Worm (Caenorhabditis elegans) whole organism, late embryonic: ENCODE data around the gene Y71H2B.4.
A peak's percentile ranks its signal among the peaks of the same experiment; 100 is the strongest.

Experiments used
- C38D4.7 ChIP-seq: fragments of 200-800 bp; sonication (Bioruptor generic); optimal IDR thresholded peaks from 2 replicates; lab custom pipeline; 2018; ENCODE audit warnings: mild to moderate bottlenecking, missing genetic modification characterization, moderate library complexity, missing compliant biosample characterization
- K02D7.2 ChIP-seq: sonication (generic microtip); optimal IDR thresholded peaks from 2 replicates; lab custom pipeline; 2017; ENCODE audit warnings: mild to moderate bottlenecking, missing genetic modification characterization, missing compliant biosample characterization
- K09A11.1 ChIP-seq: sonication (generic microtip); optimal IDR thresholded peaks from 2 replicates; lab custom pipeline; 2017; ENCODE audit warnings: antibody characterized with exemption, mild to moderate bottlenecking, missing genetic modification characterization, missing compliant biosample characterization; ENCODE audit not compliant: insufficient read depth
- Y22D7AL.16 ChIP-seq: sonication (generic microtip); optimal IDR thresholded peaks from 2 replicates; lab custom pipeline; 2016; ENCODE audit warnings: missing genetic modification characterization, missing compliant biosample characterization
- ahr-1 ChIP-seq: sonication (generic microtip); optimal IDR thresholded peaks from 2 replicates; lab custom pipeline; 2016; ENCODE audit warnings: missing genetic modification characterization, missing compliant biosample characterization
- ama-1 ChIP-seq: fragments of 150-350 bp; optimal IDR thresholded peaks from 2 replicates; lab custom pipeline; 2014
- ceh-22 ChIP-seq: sonication (generic microtip); optimal IDR thresholded peaks from 2 replicates; lab custom pipeline; 2017; ENCODE audit warnings: missing biosample characterization, missing genetic modification characterization
- ceh-24 ChIP-seq: sonication (generic microtip); optimal IDR thresholded peaks from 2 replicates; lab custom pipeline; 2016; ENCODE audit warnings: mild to moderate bottlenecking, missing genetic modification characterization, missing compliant biosample characterization
- ceh-30 ChIP-seq: fragments of 150-350 bp; optimal IDR thresholded peaks from 2 replicates; lab custom pipeline; 2014; ENCODE audit warnings: missing biosample characterization, missing genetic modification characterization
- ceh-31 ChIP-seq: sonication (generic microtip); optimal IDR thresholded peaks from 2 replicates; lab custom pipeline; 2016; ENCODE audit warnings: missing genetic modification characterization, missing compliant biosample characterization
- ceh-34 ChIP-seq: sonication (generic microtip); optimal IDR thresholded peaks from 2 replicates; lab custom pipeline; 2016; ENCODE audit warnings: mild to moderate bottlenecking, missing genetic modification characterization, missing compliant biosample characterization
- ceh-9 ChIP-seq: sonication (generic microtip); optimal IDR thresholded peaks from 2 replicates; lab custom pipeline; 2016; ENCODE audit warnings: mild to moderate bottlenecking, missing genetic modification characterization, inconsistent platforms, missing compliant biosample characterization
- che-1 ChIP-seq: sonication (generic microtip); optimal IDR thresholded peaks from 2 replicates; lab custom pipeline; 2016; ENCODE audit warnings: mild to moderate bottlenecking, missing genetic modification characterization, missing compliant biosample characterization
- dve-1 ChIP-seq: sonication (generic microtip); optimal IDR thresholded peaks from 2 replicates; lab custom pipeline; 2017; ENCODE audit warnings: antibody characterized with exemption, mild to moderate bottlenecking, missing genetic modification characterization, missing compliant biosample characterization
- elt-2 ChIP-seq: sonication (generic microtip); optimal IDR thresholded peaks from 2 replicates; lab custom pipeline; 2016; ENCODE audit warnings: missing genetic modification reagents, missing genetic modification characterization, missing compliant biosample characterization
- elt-4 ChIP-seq: sonication (generic microtip); optimal IDR thresholded peaks from 2 replicates; lab custom pipeline; 2016; ENCODE audit warnings: missing genetic modification characterization, missing compliant biosample characterization
- ets-4 ChIP-seq: sonication (generic microtip); optimal IDR thresholded peaks from 2 replicates; lab custom pipeline; 2016; ENCODE audit warnings: missing genetic modification characterization, missing compliant biosample characterization
- eyg-1 ChIP-seq: sonication (generic microtip); optimal IDR thresholded peaks from 2 replicates; lab custom pipeline; 2016; ENCODE audit warnings: missing genotype, missing genetic modification characterization, missing compliant biosample characterization
- fax-1 ChIP-seq: sonication (generic microtip); optimal IDR thresholded peaks from 2 replicates; lab custom pipeline; 2016; ENCODE audit warnings: missing genotype, missing genetic modification characterization, missing compliant biosample characterization
- fkh-10 ChIP-seq: fragments of 150-350 bp; optimal IDR thresholded peaks from 2 replicates; lab custom pipeline; 2014; ENCODE audit warnings: missing biosample characterization, missing genetic modification reagents, missing genetic modification characterization
- fkh-6 ChIP-seq: sonication (generic microtip); optimal IDR thresholded peaks from 2 replicates; lab custom pipeline; 2016; ENCODE audit warnings: missing genetic modification characterization, missing compliant biosample characterization
- hlh-13 ChIP-seq: fragments of 200-800 bp; sonication (Bioruptor generic); optimal IDR thresholded peaks from 2 replicates; lab custom pipeline; 2018; ENCODE audit warnings: mild to moderate bottlenecking, missing genetic modification characterization, missing compliant biosample characterization
- hlh-15 ChIP-seq: sonication (generic microtip); optimal IDR thresholded peaks from 2 replicates; lab custom pipeline; 2016; ENCODE audit warnings: missing genetic modification characterization, missing compliant biosample characterization
- hlh-30 ChIP-seq: sonication (generic microtip); optimal IDR thresholded peaks from 2 replicates; lab custom pipeline; 2017; ENCODE audit warnings: antibody characterized with exemption, missing genetic modification characterization, missing compliant biosample characterization; ENCODE audit not compliant: insufficient read depth
- hlh-6 ChIP-seq: sonication (generic microtip); optimal IDR thresholded peaks from 2 replicates; lab custom pipeline; 2016; ENCODE audit warnings: missing genotype, missing genetic modification characterization, missing compliant biosample characterization
- hlh-8 ChIP-seq: sonication (generic microtip); optimal IDR thresholded peaks from 2 replicates; lab custom pipeline; 2016; ENCODE audit warnings: missing genotype, missing genetic modification characterization, missing compliant biosample characterization
- lim-6 ChIP-seq: sonication (generic microtip); optimal IDR thresholded peaks from 2 replicates; lab custom pipeline; 2016; ENCODE audit warnings: missing genetic modification characterization, missing compliant biosample characterization
- lin-11 ChIP-seq: fragments of 200-800 bp; sonication (Bioruptor generic); optimal IDR thresholded peaks from 2 replicates; lab custom pipeline; 2018; ENCODE audit warnings: mild to moderate bottlenecking, missing genetic modification characterization, missing compliant biosample characterization
- madf-2 ChIP-seq: sonication (generic microtip); optimal IDR thresholded peaks from 2 replicates; lab custom pipeline; 2017; ENCODE audit warnings: missing genetic modification characterization, missing compliant biosample characterization
- mec-3 ChIP-seq: sonication (generic microtip); optimal IDR thresholded peaks from 2 replicates; lab custom pipeline; 2016; ENCODE audit warnings: borderline replicate concordance, missing genetic modification characterization, missing compliant biosample characterization
- nhr-11 ChIP-seq: fragments of 150-350 bp; optimal IDR thresholded peaks from 2 replicates; lab custom pipeline; 2014; ENCODE audit warnings: missing biosample characterization, missing genetic modification characterization
- nhr-232 ChIP-seq: sonication (generic microtip); optimal IDR thresholded peaks from 2 replicates; lab custom pipeline; 2016; ENCODE audit warnings: missing genetic modification characterization, missing compliant biosample characterization
- npax-4 ChIP-seq: sonication (generic microtip); optimal IDR thresholded peaks from 2 replicates; lab custom pipeline; 2016; ENCODE audit warnings: missing genetic modification characterization, missing compliant biosample characterization
- odd-2 ChIP-seq: sonication (generic microtip); optimal IDR thresholded peaks from 2 replicates; lab custom pipeline; 2017; ENCODE audit warnings: antibody characterized with exemption, mild to moderate bottlenecking, missing genetic modification characterization, missing compliant biosample characterization
- pag-3 ChIP-seq: sonication (generic microtip); optimal IDR thresholded peaks from 2 replicates; lab custom pipeline; 2016; ENCODE audit warnings: missing compliant biosample characterization, missing genetic modification characterization, borderline replicate concordance
- pha-2 ChIP-seq: sonication (generic microtip); optimal IDR thresholded peaks from 2 replicates; lab custom pipeline; 2017; ENCODE audit warnings: mild to moderate bottlenecking, missing genetic modification characterization, missing compliant biosample characterization
- pha-4 ChIP-seq: fragments of 150-350 bp; optimal IDR thresholded peaks from 2 replicates; lab custom pipeline; 2018; ENCODE audit warnings: missing biosample characterization, missing genetic modification reagents, missing genetic modification characterization
- pros-1 ChIP-seq: fragments of 150-350 bp; optimal IDR thresholded peaks from 2 replicates; lab custom pipeline; 2014; ENCODE audit warnings: missing biosample characterization, missing genetic modification reagents, missing genetic modification characterization
- ref-2 ChIP-seq: sonication (generic microtip); optimal IDR thresholded peaks from 2 replicates; lab custom pipeline; 2016; ENCODE audit warnings: missing genetic modification characterization, missing compliant biosample characterization
- sdc-2 ChIP-seq: sonication (generic microtip); optimal IDR thresholded peaks from 2 replicates; lab custom pipeline; 2016; ENCODE audit warnings: missing genotype, missing genetic modification characterization, missing compliant biosample characterization
- sox-2 ChIP-seq: fragments of 200-800 bp; sonication (Bioruptor generic); IDR thresholded peaks from 2 replicates; pipeline ENCODE4 v1.3.6; 2022; ENCODE audit warnings: missing genetic modification reagents, missing genetic modification characterization, missing compliant biosample characterization
- sox-4 ChIP-seq: sonication (generic microtip); optimal IDR thresholded peaks from 2 replicates; lab custom pipeline; 2017; ENCODE audit warnings: mild to moderate bottlenecking, missing genetic modification characterization, inconsistent platforms, missing compliant biosample characterization
- syd-9 ChIP-seq: sonication (generic microtip); optimal IDR thresholded peaks from 2 replicates; lab custom pipeline; 2016; ENCODE audit warnings: mild to moderate bottlenecking, missing genetic modification characterization, moderate library complexity, missing compliant biosample characterization
- tbx-2 ChIP-seq: sonication (generic microtip); optimal IDR thresholded peaks from 2 replicates; lab custom pipeline; 2016; ENCODE audit warnings: missing genetic modification characterization, missing compliant biosample characterization
- tbx-7 ChIP-seq: sonication (generic microtip); optimal IDR thresholded peaks from 2 replicates; lab custom pipeline; 2016; ENCODE audit warnings: missing genotype, missing genetic modification characterization, missing compliant biosample characterization
- ttx-3 ChIP-seq: sonication (generic microtip); optimal IDR thresholded peaks from 2 replicates; lab custom pipeline; 2016; ENCODE audit warnings: missing genetic modification reagents, missing genetic modification characterization, missing compliant biosample characterization
- unc-42 ChIP-seq: sonication (generic microtip); optimal IDR thresholded peaks from 2 replicates; lab custom pipeline; 2016; ENCODE audit warnings: missing genotype, missing genetic modification characterization, missing compliant biosample characterization
- unc-55 ChIP-seq: sonication (generic microtip); optimal IDR thresholded peaks from 2 replicates; lab custom pipeline; 2017; ENCODE audit warnings: missing biosample characterization, missing genetic modification reagents, missing genetic modification characterization
- unc-86 ChIP-seq: sonication (generic microtip); optimal IDR thresholded peaks from 2 replicates; lab custom pipeline; 2016; ENCODE audit warnings: missing genetic modification characterization, missing compliant biosample characterization
- zip-5 ChIP-seq: sonication (generic microtip); optimal IDR thresholded peaks from 2 replicates; lab custom pipeline; 2016; ENCODE audit warnings: missing genetic modification characterization, missing compliant biosample characterization
- ztf-16 ChIP-seq: sonication (generic microtip); optimal IDR thresholded peaks from 2 replicates; lab custom pipeline; 2017; ENCODE audit warnings: missing genetic modification characterization, missing compliant biosample characterization

Y71H2B.4 gene

DNA sequence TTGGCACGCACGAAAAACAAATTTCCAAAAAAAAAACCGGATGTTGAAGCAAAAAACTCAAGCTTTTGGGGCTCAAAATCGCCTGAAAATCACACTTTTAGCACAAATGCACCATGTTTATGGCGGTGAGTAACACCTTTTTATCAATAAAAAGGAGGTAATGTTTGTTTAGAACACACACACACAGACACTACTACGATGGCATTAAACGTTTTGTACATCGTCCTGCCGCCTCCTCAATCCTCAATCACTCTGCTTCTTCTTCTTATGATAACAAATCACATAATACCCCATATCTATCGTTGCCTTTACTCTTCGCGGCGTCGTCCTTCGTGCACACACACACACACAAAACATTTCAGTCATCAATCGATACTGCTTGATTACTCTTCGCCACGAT is 32.6 kb upstream of the Y71H2B.4 start, which contains the start of gene gpa-17:
Gene gpa-17 (plus strand): TSS at position 363 of the 400 bp plus-strand sequence.
- no peak for TF ChIP-seq eyg-1 (tag; lab: Kevin White, UChicago)
- no peak for TF ChIP-seq ahr-1 (tag; lab: Kevin White, UChicago)

DNA sequence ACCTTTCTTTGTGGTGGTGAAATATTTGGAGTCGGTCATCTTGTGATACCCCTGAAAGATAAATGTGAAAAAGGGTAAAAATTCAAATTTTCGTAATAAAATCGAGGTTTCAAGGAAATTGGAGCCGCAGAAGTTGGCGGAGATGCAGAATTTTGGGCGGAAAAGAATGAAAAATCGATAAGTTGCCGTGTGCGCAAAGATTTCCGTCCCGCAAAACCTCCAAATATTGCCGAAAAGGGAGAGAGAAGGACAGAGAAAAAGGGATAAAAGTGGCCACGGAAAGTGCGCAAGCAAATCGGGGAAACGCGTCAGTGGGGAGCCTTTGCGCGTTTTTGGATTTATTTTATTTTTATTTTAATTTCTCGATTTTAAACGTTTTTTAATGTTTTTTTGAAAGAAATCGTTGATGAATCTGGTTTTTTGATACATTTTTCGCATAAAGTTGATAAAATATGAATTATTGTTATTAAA is 21.7 kb upstream of the Y71H2B.4 start, which contains the start of gene apb-1:
Gene apb-1 (minus strand): TSS at position 51 of the 471 bp plus-strand sequence.
- TF ChIP-seq ahr-1 (tag; lab: Kevin White, UChicago) (no peak), sox-2 (GFP tag; lab: Robert Waterston, UW) (peak; percentile 53), ceh-9 (tag; lab: Kevin White, UChicago) (no peak), ama-1 (lab: Kevin White, UChicago) (no peak), madf-2 (peak; percentile 61), hlh-15 (no peak), eyg-1 (tag; lab: Kevin White, UChicago) (no peak), npax-4 (peak; percentile 58), sdc-2 (peak; percentile 28), odd-2 (tag; lab: Kevin White, UChicago) (no peak), unc-86 (peak; percentile 79), pag-3 (no peak), fax-1 (tag; lab: Kevin White, UChicago) (peak; percentile 20), tbx-2 (peak; percentile 79), fkh-10 (GFP tag; lab: Kevin White, UChicago) (peak; percentile 52), syd-9 (tag; lab: Kevin White, UChicago) (peak; percentile 31), dve-1 (tag; lab: Kevin White, UChicago) (peak; percentile 75), K09A11.1 (tag; lab: Kevin White, UChicago) (no peak), elt-4 (no peak), nhr-232 (tag; lab: Kevin White, UChicago) (no peak), pros-1 (tag; lab: Kevin White, UChicago) (no peak), C38D4.7 (peak; percentile 24), ceh-22 (no peak), ceh-24 (tag; lab: Kevin White, UChicago) (no peak), hlh-13 (GFP tag; lab: Kevin White, UChicago) (peak; percentile 19), ttx-3 (tag; lab: Kevin White, UChicago) (peak; percentile 51), nhr-11 (no peak), ets-4 (tag; lab: Kevin White, UChicago) (peak; percentile 25), fkh-6 (tag; lab: Kevin White, UChicago) (no peak), tbx-7 (tag; lab: Kevin White, UChicago) (no peak), mec-3 (tag; lab: Kevin White, UChicago) (no peak), K02D7.2 (tag; lab: Kevin White, UChicago) (no peak), ceh-34 (tag; lab: Kevin White, UChicago) (peak; percentile 86), pha-2 (no peak), unc-55 (GFP tag; lab: Kevin White, UChicago) (peak; percentile 32), hlh-8 (tag; lab: Kevin White, UChicago) (no peak), ceh-31 (peak; percentile 85), ref-2 (tag; lab: Kevin White, UChicago) (no peak), hlh-30 (tag; lab: Kevin White, UChicago) (no peak), hlh-6 (tag; lab: Kevin White, UChicago) (no peak), unc-42 (tag; lab: Kevin White, UChicago) (peak; percentile 85), Y22D7AL.16 (no peak), che-1 (peak; percentile 58), zip-5 (tag; lab: Kevin White, UChicago) (no peak), ztf-16 (tag; lab: Kevin White, UChicago) (peak; percentile 65), elt-2 (tag; lab: Kevin White, UChicago) (peak; percentile 81), lin-11 (tag; lab: Kevin White, UChicago) (peak; percentile 49), sox-4 (peak; percentile 64), lim-6 (tag; lab: Kevin White, UChicago) (peak; percentile 15), pha-4 (tag; lab: Kevin White, UChicago) (no peak), ceh-30 (tag; lab: Kevin White, UChicago) (peak; percentile 58)
